Worm (Caenorhabditis elegans): ENCODE results near the gene orc-4.

DNA sequence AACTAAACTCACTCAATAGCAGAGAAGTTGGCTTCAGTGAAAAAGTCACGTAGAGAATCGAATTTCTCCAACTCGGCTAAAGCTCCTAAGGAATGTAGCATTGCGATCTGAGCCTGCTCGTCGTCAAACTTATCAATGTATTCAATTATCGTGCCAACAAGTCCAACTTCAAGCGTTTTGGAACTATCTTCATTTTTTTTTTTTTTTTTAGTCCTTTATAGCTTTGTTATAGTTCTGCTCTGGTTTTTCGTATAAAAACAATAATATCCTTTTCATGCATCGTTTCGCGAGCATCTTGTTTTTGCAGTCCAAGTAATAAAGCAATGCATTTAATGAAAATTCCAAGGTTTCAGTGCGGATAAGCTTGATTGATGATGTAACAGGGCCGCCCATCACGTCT, 43.1 kb downstream of the orc-4 start, which contains the start of gene Y39A1A.31:
- no peak for TF ChIP-seq odd-2 (tag; optimal IDR thresholded peaks at IDR 0.05)
- TF ChIP-seq ceh-14 (tag; optimal IDR thresholded peaks at IDR 0.05), result no peak
- no peak for TF ChIP-seq ceh-22 (tag; optimal IDR thresholded peaks at IDR 0.05)
- no peak for TF ChIP-seq hlh-13 (GFP tag; optimal IDR thresholded peaks at IDR 0.05)
- no peak for TF ChIP-seq ets-4 (tag; optimal IDR thresholded peaks at IDR 0.05)
- TF ChIP-seq pha-4 (tag; optimal IDR thresholded peaks at IDR 0.05), result no peak
- no peak for TF ChIP-seq hlh-30 (tag; optimal IDR thresholded peaks at IDR 0.05; ENCODE audit: insufficient read depth)
- TF ChIP-seq ama-1 (optimal IDR thresholded peaks at IDR 0.05), result no peak

Measured in whole organism, late embryonic.